Worm (Caenorhabditis elegans): Measurements from ENCODE around the gene Y15E3A.4.

DNA sequence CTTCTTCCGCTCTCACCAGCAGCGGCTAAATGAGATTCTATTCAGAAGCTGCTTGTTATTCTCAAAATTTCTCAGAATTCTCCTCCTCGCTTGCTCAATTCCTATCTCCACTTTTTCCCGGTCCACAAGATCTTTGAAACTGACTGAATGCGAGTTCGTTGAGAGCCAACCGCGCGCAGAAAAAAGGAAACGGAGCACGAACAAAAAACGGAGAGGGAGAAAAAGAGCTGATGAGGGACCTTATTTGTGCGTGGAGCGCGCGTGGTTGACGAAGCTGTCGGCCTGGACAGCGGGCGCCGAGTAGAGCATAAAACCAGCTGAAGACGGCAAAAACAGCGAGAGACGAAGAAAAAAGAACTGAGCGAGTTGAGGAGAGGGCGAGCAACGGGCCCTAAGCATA is 11.3 kb downstream of the Y15E3A.4 start:
- TF ChIP-seq mbf-1 (tag; optimal IDR thresholded peaks at IDR 0.05) (no peak), unc-62 (GFP tag; optimal IDR thresholded peaks at IDR 0.05) (no peak), elt-1 (tag; optimal IDR thresholded peaks at IDR 0.05) (no peak), nhr-21 (tag; optimal IDR thresholded peaks at IDR 0.05) (no peak)

Measured in whole organism, L2 larva.